Worm (Caenorhabditis elegans) whole organism, L2 larva: ENCODE measurements around the gene jmjd-3.1.

ENCODE experiments used
- C34F6.9 ChIP-seq: fragments of 150-350 bp; optimal IDR thresholded peaks from 2 replicates; lab custom pipeline; 2014; ENCODE audit warnings: missing biosample characterization, missing genetic modification characterization
- aly-2 ChIP-seq: fragments of 150-350 bp; optimal IDR thresholded peaks from 2 replicates; lab custom pipeline; 2014; ENCODE audit warnings: missing biosample characterization, missing genetic modification characterization
- ama-1 ChIP-seq: fragments of 150-350 bp; optimal IDR thresholded peaks from 2 replicates; lab custom pipeline; 2018; ENCODE audit warnings: inconsistent platforms
- blmp-1 ChIP-seq: sonication (generic microtip); optimal IDR thresholded peaks from 2 replicates; lab custom pipeline; 2017; ENCODE audit warnings: missing genetic modification characterization, mild to moderate bottlenecking, missing compliant biosample characterization, antibody characterized with exemption, moderate library complexity; ENCODE audit not compliant: insufficient read depth
- ceh-16 ChIP-seq: fragments of 150-350 bp; optimal IDR thresholded peaks from 2 replicates; lab custom pipeline; 2014; ENCODE audit warnings: missing biosample characterization, missing genetic modification characterization
- ceh-82 ChIP-seq: fragments of 150-350 bp; optimal IDR thresholded peaks from 2 replicates; lab custom pipeline; 2014; ENCODE audit warnings: missing biosample characterization, missing genetic modification characterization
- crh-2 ChIP-seq: sonication (generic microtip); optimal IDR thresholded peaks from 2 replicates; lab custom pipeline; 2017; ENCODE audit warnings: missing biosample characterization, missing genetic modification characterization
- dmd-4 ChIP-seq: sonication (generic microtip); optimal IDR thresholded peaks from 2 replicates; lab custom pipeline; 2017; ENCODE audit warnings: missing biosample characterization, missing genetic modification characterization
- egl-27 ChIP-seq: sonication (generic microtip); optimal IDR thresholded peaks from 3 replicates; lab custom pipeline; 2017; ENCODE audit warnings: missing biosample characterization, missing genetic modification reagents, missing genetic modification characterization
- elt-1 ChIP-seq: fragments of 150-350 bp; optimal IDR thresholded peaks from 2 replicates; lab custom pipeline; 2014; ENCODE audit warnings: missing biosample characterization, missing genetic modification characterization
- elt-3 ChIP-seq: sonication (generic microtip); optimal IDR thresholded peaks from 2 replicates; lab custom pipeline; 2017; ENCODE audit warnings: missing biosample characterization, missing genetic modification characterization
- fos-1 ChIP-seq: fragments of 150-350 bp; optimal IDR thresholded peaks from 2 replicates; lab custom pipeline; 2014; ENCODE audit warnings: missing biosample characterization, missing genetic modification characterization
- gmeb-1 ChIP-seq: fragments of 150-350 bp; optimal IDR thresholded peaks from 2 replicates; lab custom pipeline; 2014; ENCODE audit warnings: missing biosample characterization, missing genetic modification characterization
- lin-11 ChIP-seq: fragments of 150-350 bp; sonication (generic microtip); optimal IDR thresholded peaks from 2 replicates; lab custom pipeline; 2014; ENCODE audit warnings: missing biosample characterization, missing genetic modification characterization, inconsistent platforms, mixed read lengths
- lsy-2 ChIP-seq, 2 experiments: fragments of 150-350 bp in 1 of 2; sonication (generic microtip) in 1 of 2; optimal IDR thresholded peaks; 2 replicates each; lab custom pipeline; 2014 to 2017; ENCODE audit warnings: missing biosample characterization in 2 of 2, missing genetic modification characterization in 2 of 2
- mdl-1 ChIP-seq, 2 experiments: fragments of 150-350 bp in 1 of 2; sonication (generic microtip) in 1 of 2; optimal IDR thresholded peaks; 2 replicates each; lab custom pipeline; 2017; ENCODE audit warnings: missing biosample characterization in 2 of 2, missing genetic modification characterization in 2 of 2
- nhr-10 ChIP-seq: sonication (generic microtip); optimal IDR thresholded peaks from 2 replicates; lab custom pipeline; 2017; ENCODE audit warnings: missing biosample characterization, missing genetic modification characterization
- nhr-11 ChIP-seq: fragments of 150-350 bp; optimal IDR thresholded peaks from 2 replicates; lab custom pipeline; 2014; ENCODE audit warnings: missing biosample characterization, missing genetic modification characterization
- nhr-12 ChIP-seq: fragments of 150-350 bp; optimal IDR thresholded peaks from 2 replicates; lab custom pipeline; 2014; ENCODE audit warnings: missing biosample characterization, missing genetic modification characterization
- nhr-21 ChIP-seq: fragments of 150-350 bp; optimal IDR thresholded peaks from 2 replicates; lab custom pipeline; 2014; ENCODE audit warnings: missing biosample characterization, missing genetic modification characterization
- nhr-23 ChIP-seq: fragments of 150-350 bp; optimal IDR thresholded peaks from 2 replicates; lab custom pipeline; 2014; ENCODE audit warnings: missing biosample characterization, missing genetic modification reagents, missing genetic modification characterization
- nhr-25 ChIP-seq: fragments of 150-350 bp; sonication (generic microtip); optimal IDR thresholded peaks from 3 replicates; lab custom pipeline; 2014; ENCODE audit warnings: missing biosample characterization, missing genetic modification characterization
- nhr-77 ChIP-seq: fragments of 150-350 bp; optimal IDR thresholded peaks from 2 replicates; lab custom pipeline; 2014; ENCODE audit warnings: missing biosample characterization, missing genetic modification characterization
- peb-1 ChIP-seq: fragments of 150-350 bp; optimal IDR thresholded peaks from 2 replicates; lab custom pipeline; 2014; ENCODE audit warnings: missing biosample characterization, missing genetic modification characterization
- sem-4 ChIP-seq: fragments of 150-350 bp; optimal IDR thresholded peaks from 2 replicates; lab custom pipeline; 2014; ENCODE audit warnings: missing biosample characterization, missing genetic modification reagents, missing genetic modification characterization
- skn-1 ChIP-seq: sonication (generic microtip); optimal IDR thresholded peaks from 2 replicates; lab custom pipeline; 2017; ENCODE audit warnings: missing biosample characterization, missing genetic modification characterization
- sma-3 ChIP-seq: sonication (generic microtip); optimal IDR thresholded peaks from 2 replicates; lab custom pipeline; 2016; ENCODE audit warnings: missing genetic modification reagents, missing genetic modification characterization, missing compliant biosample characterization
- sma-9 ChIP-seq, 2 experiments: fragments of 150-350 bp in 1 of 2; sonication (generic microtip) in 1 of 2; optimal IDR thresholded peaks; 2 replicates each; lab custom pipeline; 2014 to 2016; ENCODE audit warnings: missing genetic modification characterization in 2 of 2, mild to moderate bottlenecking in 1 of 2, missing biosample characterization in 1 of 2, missing compliant biosample characterization in 1 of 2, missing genetic modification reagents in 1 of 2, moderate library complexity in 1 of 2
- snpc-4 ChIP-seq: fragments of 150-350 bp; optimal IDR thresholded peaks from 2 replicates; lab custom pipeline; 2014; ENCODE audit warnings: missing biosample characterization, missing genetic modification characterization
- unc-39 ChIP-seq: fragments of 150-350 bp; optimal IDR thresholded peaks from 2 replicates; lab custom pipeline; 2014; ENCODE audit warnings: missing biosample characterization, missing genetic modification characterization
- unc-62 ChIP-seq: fragments of 150-350 bp; optimal IDR thresholded peaks from 2 replicates; lab custom pipeline; 2014; ENCODE audit warnings: missing biosample characterization, missing genetic modification reagents, missing genetic modification characterization
- ztf-1 ChIP-seq: fragments of 200-800 bp; sonication (Bioruptor generic); conservative IDR thresholded peaks from 2 replicates; pipeline ENCODE4 v1.3.6; 2022; ENCODE audit warnings: missing genetic modification characterization, missing compliant biosample characterization
- ztf-11 ChIP-seq: sonication (generic microtip); optimal IDR thresholded peaks from 2 replicates; lab custom pipeline; 2017; ENCODE audit warnings: missing biosample characterization, missing genetic modification characterization

Gene jmjd-3.1

DNA sequence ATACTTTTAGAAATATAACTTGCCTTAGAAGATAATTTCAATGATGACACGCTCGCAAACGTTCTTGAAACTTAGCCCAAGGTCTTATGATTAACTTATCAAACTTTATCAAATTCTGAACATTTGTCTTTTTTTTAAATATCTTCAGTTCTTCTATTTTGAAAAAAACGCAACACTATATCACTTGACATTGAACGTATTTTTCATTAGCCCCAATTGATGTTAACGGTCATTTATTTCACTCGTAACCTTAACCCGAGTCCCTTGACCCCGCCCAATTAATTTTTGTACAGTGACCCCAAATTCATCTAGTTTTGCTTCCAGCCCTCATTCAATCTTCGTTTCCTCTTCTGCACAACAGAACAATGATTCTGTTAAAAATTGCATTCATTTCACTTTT, 15.0 kb downstream of the jmjd-3.1 start, which contains the start of gene F18E9.3:
TSS of gene F18E9.3 (plus strand) at position 311 of the 400 bp plus-strand sequence.
- TF ChIP-seq elt-1 (tag; lab: Kevin White, UChicago) = no peak
- peak; percentile 51 for TF ChIP-seq nhr-25 (tag; lab: Kevin White, UChicago)

DNA sequence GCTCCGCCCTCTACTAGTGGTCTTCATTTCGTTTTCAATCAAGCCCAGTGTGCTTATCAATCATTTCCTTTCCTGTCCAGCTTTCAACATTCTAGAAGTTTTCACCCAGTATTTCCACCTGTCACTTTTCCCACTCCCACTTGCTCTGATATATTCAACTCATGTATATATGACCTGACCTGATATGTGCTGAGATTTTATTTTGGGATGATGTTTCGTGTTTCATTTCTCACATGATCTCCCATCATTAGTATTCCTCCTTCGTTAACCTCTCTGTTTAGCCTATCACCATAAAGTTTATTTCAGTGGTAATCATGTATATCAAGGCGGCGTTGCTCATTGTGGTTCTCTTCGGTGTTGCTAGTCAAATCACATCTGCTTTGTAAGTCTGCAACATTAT, 22.0 kb downstream of the jmjd-3.1 start, which contains the start of gene nlp-7:
TSS of gene nlp-7 (plus strand) at position 301 of the 400 bp plus-strand sequence.
- TF ChIP-seq sem-4 = no peak
- TF ChIP-seq ceh-82 (tag; lab: Kevin White, UChicago) = no peak
- TF ChIP-seq elt-1 (tag; lab: Kevin White, UChicago) = no peak
- TF ChIP-seq dmd-4 = no peak
- no peak for TF ChIP-seq lsy-2 (tag; optimal IDR thresholded peaks at IDR 0.05; lab: Kevin White, UChicago)
- no peak for TF ChIP-seq sma-9 (GFP tag; optimal IDR thresholded peaks at IDR 0.05; lab: Kevin White, UChicago)
- no peak for TF ChIP-seq sma-9 (tag; optimal IDR thresholded peaks at IDR 0.05; lab: Kevin White, UChicago)
- no peak for TF ChIP-seq sma-3 (GFP tag; lab: Kevin White, UChicago)
- TF ChIP-seq ztf-11 = no peak

DNA sequence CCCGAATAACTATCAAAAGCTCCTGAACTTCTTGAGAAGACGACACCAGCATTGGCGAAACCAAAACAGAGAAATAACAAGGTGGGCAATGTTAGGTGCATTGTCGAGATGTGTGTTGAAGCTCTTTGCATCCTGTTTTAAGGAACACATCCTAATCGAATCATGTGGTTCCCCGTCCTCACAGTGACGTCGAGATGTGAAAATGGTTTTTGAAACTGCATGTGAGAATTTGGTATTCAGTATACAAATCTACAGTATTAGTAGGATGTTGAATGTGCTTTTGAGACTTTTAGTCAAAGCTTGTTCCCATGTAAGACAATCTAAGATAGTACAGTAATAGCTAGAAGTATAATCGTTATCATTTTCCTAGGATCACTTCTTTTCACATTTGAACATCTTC, 26.8 kb downstream of the jmjd-3.1 start, which contains the start of gene F18E9.7:
TSS of gene F18E9.7 (minus strand) at position 101 of the 400 bp plus-strand sequence.
- TF ChIP-seq sma-9 (GFP tag; optimal IDR thresholded peaks at IDR 0.05; lab: Kevin White, UChicago) (no peak), sma-9 (tag; optimal IDR thresholded peaks at IDR 0.05; lab: Kevin White, UChicago) (no peak), nhr-10 (no peak), ama-1 (lab: Kevin White, UChicago) (no peak), nhr-21 (tag; lab: Kevin White, UChicago) (no peak), elt-3 (no peak), unc-39 (tag; lab: Kevin White, UChicago) (no peak), nhr-23 (no peak), nhr-77 (tag; lab: Kevin White, UChicago) (no peak)

DNA sequence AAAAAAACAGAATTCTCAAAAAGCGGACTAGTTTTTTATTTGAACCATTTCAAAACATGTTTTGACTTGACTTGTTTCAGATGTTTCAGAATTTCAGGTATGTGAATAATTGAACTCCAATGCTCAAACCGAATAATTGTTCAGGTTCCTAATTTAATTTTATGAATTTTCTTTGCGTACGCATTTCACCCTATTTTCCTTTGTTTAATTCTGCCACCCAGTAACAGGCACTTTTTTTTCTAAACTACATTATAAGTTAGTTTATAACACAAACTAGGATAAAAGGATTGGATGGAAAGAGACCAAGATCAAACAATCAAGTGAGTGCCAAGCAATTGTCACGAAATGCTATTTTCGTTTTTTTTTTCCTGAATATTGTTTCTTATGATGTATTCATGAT, 27.6 kb downstream of the jmjd-3.1 start:
- TF ChIP-seq egl-27 (tag; lab: Kevin White, UChicago) (no peak), sem-4 (no peak), nhr-21 (tag; lab: Kevin White, UChicago) (no peak), nhr-23 (no peak), fos-1 (tag; lab: Kevin White, UChicago) (no peak), snpc-4 (tag; lab: Kevin White, UChicago) (no peak), sma-3 (GFP tag; lab: Kevin White, UChicago) (no peak), mdl-1 (tag; optimal IDR thresholded peaks at IDR 0.05; lab: Kevin White, UChicago) (no peak), ztf-1 (no peak), nhr-12 (no peak), aly-2 (tag; lab: Kevin White, UChicago) (no peak)
- TF ChIP-seq, all 48 proteins: peak for 0

DNA sequence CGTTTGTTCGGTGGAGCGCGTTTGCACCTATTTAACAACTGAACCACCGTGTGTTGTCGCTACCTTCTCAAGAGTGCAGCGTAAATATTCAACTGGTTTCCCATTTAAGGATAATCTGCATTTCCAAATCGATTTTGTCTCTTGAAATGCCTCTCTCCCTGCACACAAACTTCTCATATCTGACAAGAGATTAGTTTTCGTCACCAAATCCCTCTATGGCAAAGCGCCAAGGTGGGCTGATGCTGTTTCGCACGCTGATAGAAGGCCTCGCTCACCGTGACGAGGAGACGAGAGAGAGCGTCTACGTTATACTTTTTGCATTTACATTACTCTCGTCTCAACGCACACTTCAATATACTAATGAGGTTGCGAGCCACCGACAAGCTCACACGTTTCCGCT, 28.9 kb downstream of the jmjd-3.1 start:
- TF ChIP-seq nhr-10 (no peak), ama-1 (lab: Kevin White, UChicago) (no peak), sma-9 (GFP tag; optimal IDR thresholded peaks at IDR 0.05; lab: Kevin White, UChicago) (no peak), sma-9 (tag; optimal IDR thresholded peaks at IDR 0.05; lab: Kevin White, UChicago) (no peak), lin-11 (no peak), blmp-1 (tag; lab: Kevin White, UChicago) (no peak), fos-1 (tag; lab: Kevin White, UChicago) (no peak), elt-1 (tag; lab: Kevin White, UChicago) (no peak), crh-2 (no peak), unc-62 (GFP tag; lab: Kevin White, UChicago) (no peak), skn-1 (tag; lab: Kevin White, UChicago) (no peak), ceh-16 (tag; lab: Kevin White, UChicago) (no peak), nhr-12 (no peak), gmeb-1 (no peak)

DNA sequence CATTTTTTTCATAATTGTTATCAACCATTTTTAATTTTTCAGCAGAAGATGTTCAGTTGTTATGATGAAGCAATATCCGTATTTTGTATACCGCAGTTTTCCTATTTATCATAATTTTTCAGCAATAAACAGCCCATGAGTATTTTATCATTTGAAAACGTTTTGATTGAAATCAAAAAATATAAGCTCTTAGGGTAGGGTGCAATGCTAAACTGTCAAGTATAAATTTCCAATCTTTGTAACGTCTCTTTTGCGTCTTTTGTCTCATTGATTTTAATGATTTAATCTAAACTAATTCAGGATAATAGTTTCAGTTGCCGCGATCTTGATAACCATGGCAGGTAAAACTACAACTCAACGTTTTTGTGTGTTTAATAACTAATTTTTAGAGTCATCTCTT, 30.4 kb downstream of the jmjd-3.1 start, which contains the start of gene F18E9.1:
TSS of gene F18E9.1 (plus strand) at position 301 of the 400 bp plus-strand sequence.
- TF ChIP-seq peb-1 (tag; lab: Kevin White, UChicago) (no peak), nhr-11 (no peak), elt-1 (tag; lab: Kevin White, UChicago) (no peak), C34F6.9 (tag; lab: Kevin White, UChicago) (no peak), fos-1 (tag; lab: Kevin White, UChicago) (no peak), ama-1 (lab: Kevin White, UChicago) (no peak), nhr-21 (tag; lab: Kevin White, UChicago) (no peak), nhr-25 (tag; lab: Kevin White, UChicago) (no peak), ztf-11 (no peak)
- TF ChIP-seq, all 48 proteins: peak for 0
